Fruit fly (Drosophila melanogaster): ENCODE measurements around the gene Mrp4.

dm6 chr3R:11623025-11623424 is 54.0 kb downstream of the Mrp4 start, which contains the start of gene CG14711:
- no peak for TF ChIP-seq EcR (GFP tag; optimal IDR thresholded peaks at IDR 0.05)
- no peak for TF ChIP-seq CG8478 (optimal IDR thresholded peaks at IDR 0.05)
- no peak for TF ChIP-seq Dll (optimal IDR thresholded peaks at IDR 0.05)
- no peak for TF ChIP-seq pan (optimal IDR thresholded peaks at IDR 0.05)
- no peak for TF ChIP-seq psq (optimal IDR thresholded peaks at IDR 0.05)
- TF ChIP-seq usp (GFP tag; optimal IDR thresholded peaks at IDR 0.05) = no peak
